ENCODE assay signal across 4 fruit fly cellular contexts in genomic region chr2L:1172704-1173107, dm6.
TF ChIP-seq lines count a peak whose summit lies in the region.

Gene Charon, minus strand, starts transcription at chr2L:1172805.
Gene CG4887, plus strand, starts transcription at chr2L:1173009.

TF ChIP-seq in whole organism, adult, 20 proteins besides CTCF, POLR2A, EP300 and RAD21 (continued from another document):
- TF ChIP-seq cic (GFP tag; optimal IDR thresholded peaks at IDR 0.05; lab: Kevin White, UChicago) = peak; percentile 56
- peak; percentile 70 for TF ChIP-seq bab1 (GFP tag; optimal IDR thresholded peaks at IDR 0.05; lab: Kevin White, UChicago)

TF ChIP-seq in whole organism, embryonic, 481 proteins besides CTCF, POLR2A, EP300 and RAD21 (continued from another document and continues in another):
- peak; percentile 48 for TF ChIP-seq cwo (GFP tag; optimal IDR thresholded peaks at IDR 0.05; lab: Kevin White, UChicago)
- peak; percentile 67 for TF ChIP-seq CG11398 (GFP tag; optimal IDR thresholded peaks at IDR 0.05; lab: Kevin White, UChicago)
- peak; percentile 97 for TF ChIP-seq CG10267 (tag; optimal IDR thresholded peaks at IDR 0.05; lab: Kevin White, UChicago)
- no peak for TF ChIP-seq Oli (tag; optimal IDR thresholded peaks at IDR 0.05; lab: Kevin White, UChicago)
- peak; percentile 90 for TF ChIP-seq pum (GFP tag; optimal IDR thresholded peaks at IDR 0.05; lab: Kevin White, UChicago)
- peak; percentile 89 for TF ChIP-seq CG4424 (GFP tag; optimal IDR thresholded peaks at IDR 0.05; lab: Kevin White, UChicago)
- TF ChIP-seq Stat92E (GFP tag; optimal IDR thresholded peaks at IDR 0.05; lab: Kevin White, UChicago) = peak in 1 of 3 experiments; percentile 15
- TF ChIP-seq CG3838 (GFP tag; optimal IDR thresholded peaks at IDR 0.05; lab: Kevin White, UChicago) = peak; percentile 63
- peak; percentile 69 for TF ChIP-seq sna (GFP tag; IDR thresholded peaks at IDR 0.05; lab: Robert Waterston, UW; ENCODE audit: partially characterized antibody)
- TF ChIP-seq CG8944 (GFP tag; optimal IDR thresholded peaks at IDR 0.05; lab: Kevin White, UChicago) = peak; percentile 85
- TF ChIP-seq CG14860 (GFP tag; IDR thresholded peaks at IDR 0.05; lab: Robert Waterston, UW; ENCODE audit: partially characterized antibody) = peak; percentile 34; the same call in 1 of the 3 replicates
- TF ChIP-seq gfzf (GFP tag; optimal IDR thresholded peaks at IDR 0.05; lab: Kevin White, UChicago) = peak; percentile 27
- TF ChIP-seq CG32532 (GFP tag; IDR thresholded peaks at IDR 0.05; lab: Robert Waterston, UW) = peak; percentile 82
- no peak for TF ChIP-seq tap (tag; optimal IDR thresholded peaks at IDR 0.05; lab: Kevin White, UChicago)
- peak; percentile 58 for TF ChIP-seq ab (GFP tag; optimal IDR thresholded peaks at IDR 0.05; lab: Kevin White, UChicago)
- peak; percentile 80 for TF ChIP-seq vfl (GFP tag; optimal IDR thresholded peaks at IDR 0.05; lab: Kevin White, UChicago)
- TF ChIP-seq twi (tag; optimal IDR thresholded peaks at IDR 0.05; lab: Kevin White, UChicago) = peak; percentile 70
- no peak for TF ChIP-seq sd (tag; optimal IDR thresholded peaks at IDR 0.05; lab: Kevin White, UChicago)
- peak; percentile 52 for TF ChIP-seq CG3163 (GFP tag; optimal IDR thresholded peaks at IDR 0.05; lab: Kevin White, UChicago)
- peak; percentile 86 for TF ChIP-seq CG12155 (GFP tag; optimal IDR thresholded peaks at IDR 0.05; lab: Kevin White, UChicago)
- TF ChIP-seq jumu (GFP tag; optimal IDR thresholded peaks at IDR 0.05; lab: Kevin White, UChicago) = peak; percentile 89
- TF ChIP-seq CG4282 (GFP tag; optimal IDR thresholded peaks at IDR 0.05; lab: Kevin White, UChicago) = peak; percentile 62
- TF ChIP-seq chn (GFP tag; optimal IDR thresholded peaks at IDR 0.05; lab: Kevin White, UChicago) = peak; percentile 85
- peak; percentile 88 for TF ChIP-seq CG10543 (GFP tag; optimal IDR thresholded peaks at IDR 0.05; lab: Kevin White, UChicago)
- peak; percentile 85; the same call in 2 of the 3 replicates for TF ChIP-seq knrl (GFP tag; IDR thresholded peaks at IDR 0.05; lab: Robert Waterston, UW; ENCODE audit: partially characterized antibody)
- TF ChIP-seq CG9215 (GFP tag; IDR thresholded peaks at IDR 0.05; lab: Robert Waterston, UW) = peak; percentile 88
- peak; percentile 85 for TF ChIP-seq NfI (GFP tag; optimal IDR thresholded peaks at IDR 0.05; lab: Kevin White, UChicago)
- peak; percentile 83 for TF ChIP-seq Gug (GFP tag; IDR thresholded peaks at IDR 0.05; lab: Robert Waterston, UW)
- TF ChIP-seq Mad (GFP tag; optimal IDR thresholded peaks at IDR 0.05; lab: Kevin White, UChicago) = peak; percentile 87
- TF ChIP-seq CG9437 (GFP tag; optimal IDR thresholded peaks at IDR 0.05; lab: Kevin White, UChicago) = peak; percentile 67
- TF ChIP-seq CG14014 (GFP tag; IDR thresholded peaks at IDR 0.05; lab: Robert Waterston, UW) = peak; percentile 71
- TF ChIP-seq Sin3A (optimal IDR thresholded peaks at IDR 0.05; lab: Kevin White, UChicago) = peak; percentile 89
- peak; percentile 74 for TF ChIP-seq ttk (GFP tag; IDR thresholded peaks at IDR 0.05; lab: Robert Waterston, UW)
- TF ChIP-seq fd96Cb (tag; optimal IDR thresholded peaks at IDR 0.05; lab: Kevin White, UChicago) = peak; percentile 65
- TF ChIP-seq inv (GFP tag; IDR thresholded peaks at IDR 0.05; lab: Robert Waterston, UW; ENCODE audit: partially characterized antibody) = peak; percentile 76; the same call in 1 of the 2 replicates
- peak; percentile 43; the same call in 1 of the 2 replicates for TF ChIP-seq Adf1 (GFP tag; IDR thresholded peaks at IDR 0.05; lab: Robert Waterston, UW)
- TF ChIP-seq sens (GFP tag; lab: Kevin White, UChicago) = peak; percentile 97
- TF ChIP-seq nmo (GFP tag; optimal IDR thresholded peaks at IDR 0.05; lab: Kevin White, UChicago) = peak; percentile 89
- TF ChIP-seq zfh1 (GFP tag; IDR thresholded peaks at IDR 0.05; lab: Robert Waterston, UW) = peak; percentile 77
- TF ChIP-seq CG1832 (GFP tag; optimal IDR thresholded peaks at IDR 0.05; lab: Kevin White, UChicago) = no peak
- TF ChIP-seq E2f1 (GFP tag; IDR thresholded peaks at IDR 0.05; lab: Robert Waterston, UW) = peak; percentile 77

TF ChIP-seq in whole organism, prepupa, 60 proteins besides CTCF, POLR2A, EP300 and RAD21 (continued from another document):
- TF ChIP-seq cyc (GFP tag; optimal IDR thresholded peaks at IDR 0.05; lab: Kevin White, UChicago) (peak; percentile 87), salr (GFP tag; optimal IDR thresholded peaks at IDR 0.05; lab: Kevin White, UChicago) (peak in 1 of 2 experiments; percentile 29), Ets21C (GFP tag; optimal IDR thresholded peaks at IDR 0.05; lab: Kevin White, UChicago) (no peak), CG10669 (GFP tag; optimal IDR thresholded peaks at IDR 0.05; lab: Kevin White, UChicago) (no peak), svp (GFP tag; lab: Kevin White, UChicago) (no peak), CG6808 (GFP tag; optimal IDR thresholded peaks at IDR 0.05; lab: Kevin White, UChicago) (no peak), CG6792 (GFP tag; optimal IDR thresholded peaks at IDR 0.05; lab: Kevin White, UChicago) (peak; percentile 74), fd85E (GFP tag; optimal IDR thresholded peaks at IDR 0.05; lab: Kevin White, UChicago) (no peak), CG15336 (GFP tag; IDR thresholded peaks at IDR 0.05; lab: Robert Waterston, UW) (peak; percentile 41; the same call in 1 of the 2 replicates), CG4318 (GFP tag; optimal IDR thresholded peaks at IDR 0.05; lab: Kevin White, UChicago) (no peak), CG32006 (GFP tag; optimal IDR thresholded peaks at IDR 0.05; lab: Kevin White, UChicago) (no peak), Met (GFP tag; optimal IDR thresholded peaks at IDR 0.05; lab: Kevin White, UChicago) (no peak), Ets96B (tag; optimal IDR thresholded peaks at IDR 0.05; lab: Kevin White, UChicago) (peak; percentile 58), spab (GFP tag; optimal IDR thresholded peaks at IDR 0.05; lab: Kevin White, UChicago) (no peak), vri (GFP tag; optimal IDR thresholded peaks at IDR 0.05; lab: Kevin White, UChicago) (no peak), CG11294 (GFP tag; IDR thresholded peaks at IDR 0.05; lab: Robert Waterston, UW) (peak; percentile 66; the same call in 1 of the 2 replicates), CG34406 (GFP tag; optimal IDR thresholded peaks at IDR 0.05; lab: Kevin White, UChicago) (no peak), dac (GFP tag; optimal IDR thresholded peaks at IDR 0.05; lab: Kevin White, UChicago) (peak; percentile 46), Hr4 (GFP tag; optimal IDR thresholded peaks at IDR 0.05; lab: Kevin White, UChicago) (no peak), ss (GFP tag; optimal IDR thresholded peaks at IDR 0.05; lab: Kevin White, UChicago) (no peak), CG1621 (tag; optimal IDR thresholded peaks at IDR 0.05; lab: Kevin White, UChicago) (peak; percentile 48), CG8319 (GFP tag; optimal IDR thresholded peaks at IDR 0.05; lab: Kevin White, UChicago) (peak; percentile 64), CG3919 (GFP tag; optimal IDR thresholded peaks at IDR 0.05; lab: Kevin White, UChicago) (no peak), Sox102F (GFP tag; optimal IDR thresholded peaks at IDR 0.05; lab: Kevin White, UChicago) (no peak), eg (GFP tag; IDR thresholded peaks at IDR 0.05; lab: Robert Waterston, UW) (peak; percentile 64; the same call in 2 of the 3 replicates), CG8119 (GFP tag; IDR thresholded peaks at IDR 0.05; lab: Robert Waterston, UW) (peak; percentile 37; the same call in 2 of the 3 replicates), Smox (GFP tag; optimal IDR thresholded peaks at IDR 0.05; lab: Kevin White, UChicago) (no peak), CG31627 (GFP tag; optimal IDR thresholded peaks at IDR 0.05; lab: Kevin White, UChicago) (peak; percentile 92), Hr39 (GFP tag; optimal IDR thresholded peaks at IDR 0.05; lab: Kevin White, UChicago) (peak; percentile 89), Hr38 (GFP tag; optimal IDR thresholded peaks at IDR 0.05; lab: Kevin White, UChicago) (peak; percentile 25), CG6854 (GFP tag; optimal IDR thresholded peaks at IDR 0.05; lab: Kevin White, UChicago) (peak; percentile 31), net (GFP tag; optimal IDR thresholded peaks at IDR 0.05; lab: Kevin White, UChicago) (no peak), CG11762 (GFP tag; optimal IDR thresholded peaks at IDR 0.05; lab: Kevin White, UChicago; ENCODE audit: insufficient read depth) (peak; percentile 50), CG6163 (GFP tag; IDR thresholded peaks at IDR 0.05; lab: Robert Waterston, UW) (peak; percentile 50; the same call in 2 of the 3 replicates), Blimp-1 (GFP tag; optimal IDR thresholded peaks at IDR 0.05; lab: Kevin White, UChicago) (no peak), topi (GFP tag; optimal IDR thresholded peaks at IDR 0.05; lab: Kevin White, UChicago) (peak; percentile 83), CG16779 (tag; optimal IDR thresholded peaks at IDR 0.05; lab: Kevin White, UChicago) (no peak), CG7368 (GFP tag; optimal IDR thresholded peaks at IDR 0.05; lab: Kevin White, UChicago) (no peak), CG9139 (GFP tag; optimal IDR thresholded peaks at IDR 0.05; lab: Kevin White, UChicago) (no peak), CG8632 (GFP tag; optimal IDR thresholded peaks at IDR 0.05; lab: Kevin White, UChicago) (no peak)
TF ChIP-seq in whole organism, prepupa: peak in this region for 27.

TF ChIP-seq in whole organism, wandering third instar larva, 38 proteins besides CTCF, POLR2A, EP300 and RAD21 (continued from another document):
- TF ChIP-seq Sp1 (GFP tag; optimal IDR thresholded peaks at IDR 0.05; lab: Kevin White, UChicago) (peak; percentile 84), Rel (GFP tag; optimal IDR thresholded peaks at IDR 0.05; lab: Kevin White, UChicago) (no peak), Rel (tag; optimal IDR thresholded peaks at IDR 0.05; lab: Kevin White, UChicago) (peak; percentile 100), CrebA (GFP tag; optimal IDR thresholded peaks at IDR 0.05; lab: Kevin White, UChicago; ENCODE audit: borderline replicate concordance) (no peak), woc (GFP tag; optimal IDR thresholded peaks at IDR 0.05; lab: Kevin White, UChicago) (no peak), Jra (GFP tag; optimal IDR thresholded peaks at IDR 0.05; lab: Kevin White, UChicago) (no peak), pan (optimal IDR thresholded peaks at IDR 0.05; lab: Kevin White, UChicago) (no peak), rgr (GFP tag; optimal IDR thresholded peaks at IDR 0.05; lab: Kevin White, UChicago) (peak; percentile 90), lola (GFP tag; optimal IDR thresholded peaks at IDR 0.05; lab: Kevin White, UChicago) (no peak), foxo (GFP tag; optimal IDR thresholded peaks at IDR 0.05; lab: Kevin White, UChicago) (peak; percentile 41 to 93), Dif (GFP tag; optimal IDR thresholded peaks at IDR 0.05; lab: Kevin White, UChicago; ENCODE audit: partially characterized antibody) (no peak), dl (GFP tag; optimal IDR thresholded peaks at IDR 0.05; lab: Kevin White, UChicago; ENCODE audit: insufficient read depth in 1 of 2, partially characterized antibody in 2 of 2) (no peak)
